Worm (Caenorhabditis elegans) whole organism, late embryonic: ENCODE measurements around the gene acdh-11.

ENCODE experiments used
- K09A11.1 ChIP-seq: sonication (generic microtip); optimal IDR thresholded peaks from 2 replicates; lab custom pipeline; 2017; ENCODE audit warnings: antibody characterized with exemption, mild to moderate bottlenecking, missing genetic modification characterization, missing compliant biosample characterization; ENCODE audit not compliant: insufficient read depth
- ahr-1 ChIP-seq: sonication (generic microtip); optimal IDR thresholded peaks from 2 replicates; lab custom pipeline; 2016; ENCODE audit warnings: missing genetic modification characterization, missing compliant biosample characterization
- ceh-14 ChIP-seq: sonication (generic microtip); optimal IDR thresholded peaks from 2 replicates; lab custom pipeline; 2016; ENCODE audit warnings: missing genotype, missing genetic modification characterization, missing compliant biosample characterization
- ceh-18 ChIP-seq: sonication (generic microtip); optimal IDR thresholded peaks from 2 replicates; lab custom pipeline; 2016; ENCODE audit warnings: missing genetic modification characterization, missing compliant biosample characterization
- ceh-2 ChIP-seq: sonication (generic microtip); optimal IDR thresholded peaks from 2 replicates; lab custom pipeline; 2016; ENCODE audit warnings: missing genotype, missing genetic modification characterization, missing compliant biosample characterization
- ceh-22 ChIP-seq: sonication (generic microtip); optimal IDR thresholded peaks from 2 replicates; lab custom pipeline; 2017; ENCODE audit warnings: missing biosample characterization, missing genetic modification characterization
- ceh-24 ChIP-seq: sonication (generic microtip); optimal IDR thresholded peaks from 2 replicates; lab custom pipeline; 2016; ENCODE audit warnings: mild to moderate bottlenecking, missing genetic modification characterization, missing compliant biosample characterization
- ceh-30 ChIP-seq: fragments of 150-350 bp; optimal IDR thresholded peaks from 2 replicates; lab custom pipeline; 2014; ENCODE audit warnings: missing biosample characterization, missing genetic modification characterization
- ceh-34 ChIP-seq: sonication (generic microtip); optimal IDR thresholded peaks from 2 replicates; lab custom pipeline; 2016; ENCODE audit warnings: mild to moderate bottlenecking, missing genetic modification characterization, missing compliant biosample characterization
- ceh-6 ChIP-seq: fragments of 200-800 bp; sonication (Bioruptor generic); optimal IDR thresholded peaks from 2 replicates; lab custom pipeline; 2018; ENCODE audit warnings: mild to moderate bottlenecking, missing genetic modification characterization, missing compliant biosample characterization
- che-1 ChIP-seq: sonication (generic microtip); optimal IDR thresholded peaks from 2 replicates; lab custom pipeline; 2016; ENCODE audit warnings: mild to moderate bottlenecking, missing genetic modification characterization, missing compliant biosample characterization
- dmd-4 ChIP-seq: sonication (generic microtip); optimal IDR thresholded peaks from 2 replicates; lab custom pipeline; 2016; ENCODE audit warnings: borderline replicate concordance, missing genetic modification characterization, missing compliant biosample characterization
- elt-4 ChIP-seq: sonication (generic microtip); optimal IDR thresholded peaks from 2 replicates; lab custom pipeline; 2016; ENCODE audit warnings: missing genetic modification characterization, missing compliant biosample characterization
- ets-4 ChIP-seq: sonication (generic microtip); optimal IDR thresholded peaks from 2 replicates; lab custom pipeline; 2016; ENCODE audit warnings: missing genetic modification characterization, missing compliant biosample characterization
- fkh-10 ChIP-seq: fragments of 150-350 bp; optimal IDR thresholded peaks from 2 replicates; lab custom pipeline; 2014; ENCODE audit warnings: missing biosample characterization, missing genetic modification reagents, missing genetic modification characterization
- fkh-6 ChIP-seq: sonication (generic microtip); optimal IDR thresholded peaks from 2 replicates; lab custom pipeline; 2016; ENCODE audit warnings: missing genetic modification characterization, missing compliant biosample characterization
- hlh-13 ChIP-seq: fragments of 200-800 bp; sonication (Bioruptor generic); optimal IDR thresholded peaks from 2 replicates; lab custom pipeline; 2018; ENCODE audit warnings: mild to moderate bottlenecking, missing genetic modification characterization, missing compliant biosample characterization
- hlh-15 ChIP-seq: sonication (generic microtip); optimal IDR thresholded peaks from 2 replicates; lab custom pipeline; 2016; ENCODE audit warnings: missing genetic modification characterization, missing compliant biosample characterization
- hlh-6 ChIP-seq: sonication (generic microtip); optimal IDR thresholded peaks from 2 replicates; lab custom pipeline; 2016; ENCODE audit warnings: missing genotype, missing genetic modification characterization, missing compliant biosample characterization
- hlh-8 ChIP-seq: sonication (generic microtip); optimal IDR thresholded peaks from 2 replicates; lab custom pipeline; 2016; ENCODE audit warnings: missing genotype, missing genetic modification characterization, missing compliant biosample characterization
- lim-6 ChIP-seq: sonication (generic microtip); optimal IDR thresholded peaks from 2 replicates; lab custom pipeline; 2016; ENCODE audit warnings: missing genetic modification characterization, missing compliant biosample characterization
- madf-2 ChIP-seq: sonication (generic microtip); optimal IDR thresholded peaks from 2 replicates; lab custom pipeline; 2017; ENCODE audit warnings: missing genetic modification characterization, missing compliant biosample characterization
- nhr-11 ChIP-seq: fragments of 150-350 bp; optimal IDR thresholded peaks from 2 replicates; lab custom pipeline; 2014; ENCODE audit warnings: missing biosample characterization, missing genetic modification characterization
- nhr-232 ChIP-seq: sonication (generic microtip); optimal IDR thresholded peaks from 2 replicates; lab custom pipeline; 2016; ENCODE audit warnings: missing genetic modification characterization, missing compliant biosample characterization
- npax-4 ChIP-seq: sonication (generic microtip); optimal IDR thresholded peaks from 2 replicates; lab custom pipeline; 2016; ENCODE audit warnings: missing genetic modification characterization, missing compliant biosample characterization
- odd-2 ChIP-seq: sonication (generic microtip); optimal IDR thresholded peaks from 2 replicates; lab custom pipeline; 2017; ENCODE audit warnings: antibody characterized with exemption, mild to moderate bottlenecking, missing genetic modification characterization, missing compliant biosample characterization
- pag-3 ChIP-seq: sonication (generic microtip); optimal IDR thresholded peaks from 2 replicates; lab custom pipeline; 2016; ENCODE audit warnings: missing compliant biosample characterization, missing genetic modification characterization, borderline replicate concordance
- pax-1 ChIP-seq: fragments of 150-350 bp; optimal IDR thresholded peaks from 2 replicates; lab custom pipeline; 2014; ENCODE audit warnings: missing biosample characterization, missing genetic modification characterization
- pha-2 ChIP-seq: sonication (generic microtip); optimal IDR thresholded peaks from 2 replicates; lab custom pipeline; 2017; ENCODE audit warnings: mild to moderate bottlenecking, missing genetic modification characterization, missing compliant biosample characterization
- pros-1 ChIP-seq: fragments of 150-350 bp; optimal IDR thresholded peaks from 2 replicates; lab custom pipeline; 2014; ENCODE audit warnings: missing biosample characterization, missing genetic modification reagents, missing genetic modification characterization
- rnt-1 ChIP-seq: sonication (generic microtip); optimal IDR thresholded peaks from 2 replicates; lab custom pipeline; 2016; ENCODE audit warnings: missing genetic modification characterization, missing compliant biosample characterization
- sdc-2 ChIP-seq: sonication (generic microtip); optimal IDR thresholded peaks from 2 replicates; lab custom pipeline; 2016; ENCODE audit warnings: missing genotype, missing genetic modification characterization, missing compliant biosample characterization
- sox-2 ChIP-seq: fragments of 200-800 bp; sonication (Bioruptor generic); IDR thresholded peaks from 2 replicates; pipeline ENCODE4 v1.3.6; 2022; ENCODE audit warnings: missing genetic modification reagents, missing genetic modification characterization, missing compliant biosample characterization
- sox-4 ChIP-seq: sonication (generic microtip); optimal IDR thresholded peaks from 2 replicates; lab custom pipeline; 2017; ENCODE audit warnings: mild to moderate bottlenecking, missing genetic modification characterization, inconsistent platforms, missing compliant biosample characterization
- tbx-2 ChIP-seq: sonication (generic microtip); optimal IDR thresholded peaks from 2 replicates; lab custom pipeline; 2016; ENCODE audit warnings: missing genetic modification characterization, missing compliant biosample characterization
- unc-3 ChIP-seq, 2 experiments: fragments of 200-800 bp in 1 of 2; sonication (Bioruptor generic) in 1 of 2; sonication (generic microtip) in 1 of 2; conservative IDR thresholded peaks in 1 of 2; optimal IDR thresholded peaks in 1 of 2; 2 replicates each; pipeline versions ENCODE4 v1.3.6 to Lab custom; 2016 to 2022; ENCODE audit warnings: missing compliant biosample characterization in 2 of 2, missing genetic modification characterization in 2 of 2, missing genetic modification reagents in 1 of 2
- unc-42 ChIP-seq: sonication (generic microtip); optimal IDR thresholded peaks from 2 replicates; lab custom pipeline; 2016; ENCODE audit warnings: missing genotype, missing genetic modification characterization, missing compliant biosample characterization
- unc-55 ChIP-seq: sonication (generic microtip); optimal IDR thresholded peaks from 2 replicates; lab custom pipeline; 2017; ENCODE audit warnings: missing biosample characterization, missing genetic modification reagents, missing genetic modification characterization
- zip-5 ChIP-seq: sonication (generic microtip); optimal IDR thresholded peaks from 2 replicates; lab custom pipeline; 2016; ENCODE audit warnings: missing genetic modification characterization, missing compliant biosample characterization

The acdh-11 gene

DNA sequence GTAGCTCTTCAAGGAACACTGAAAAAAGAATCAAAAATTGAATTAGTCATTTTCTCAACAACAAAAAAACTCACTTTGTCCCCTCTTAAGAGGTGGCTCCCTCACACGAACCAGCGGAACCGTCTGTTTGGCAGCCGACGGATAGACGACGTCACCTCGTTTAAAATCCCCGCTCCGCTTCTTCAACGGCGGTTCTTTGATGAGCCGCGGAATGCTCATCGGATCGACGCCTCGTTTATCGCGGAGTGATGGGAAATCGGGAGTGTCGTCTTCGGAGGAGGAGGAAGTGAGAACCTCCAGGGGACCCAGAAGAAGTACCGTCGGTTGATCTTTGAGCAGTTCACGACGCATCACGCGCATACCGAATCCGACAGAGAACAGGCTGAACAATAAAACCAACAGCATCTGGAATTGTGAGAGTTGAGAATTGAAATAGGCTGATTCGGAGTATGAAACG lies 27.3 kb upstream of the acdh-11 start, which contains the start of gene nlp-68:
TSS of gene nlp-68 (minus strand) at position 407 of the 457 bp plus-strand sequence.
- TF ChIP-seq unc-55 (GFP tag; lab: Kevin White, UChicago) (no peak), pax-1 (tag; lab: Kevin White, UChicago) (no peak), pha-2 (tag; lab: Kevin White, UChicago) (no peak), unc-42 (tag; lab: Kevin White, UChicago) (no peak), che-1 (no peak), ceh-34 (no peak), nhr-11 (no peak), sdc-2 (tag; lab: Kevin White, UChicago) (no peak), pag-3 (tag; lab: Kevin White, UChicago) (no peak), rnt-1 (tag; lab: Kevin White, UChicago) (no peak), ets-4 (tag; lab: Kevin White, UChicago) (no peak), hlh-13 (GFP tag; lab: Kevin White, UChicago) (no peak), ceh-14 (tag; lab: Kevin White, UChicago) (no peak), ceh-6 (GFP tag; lab: Kevin White, UChicago) (no peak), ceh-22 (tag; lab: Kevin White, UChicago) (no peak)
- TF ChIP-seq, all 69 proteins: peak for 0

DNA sequence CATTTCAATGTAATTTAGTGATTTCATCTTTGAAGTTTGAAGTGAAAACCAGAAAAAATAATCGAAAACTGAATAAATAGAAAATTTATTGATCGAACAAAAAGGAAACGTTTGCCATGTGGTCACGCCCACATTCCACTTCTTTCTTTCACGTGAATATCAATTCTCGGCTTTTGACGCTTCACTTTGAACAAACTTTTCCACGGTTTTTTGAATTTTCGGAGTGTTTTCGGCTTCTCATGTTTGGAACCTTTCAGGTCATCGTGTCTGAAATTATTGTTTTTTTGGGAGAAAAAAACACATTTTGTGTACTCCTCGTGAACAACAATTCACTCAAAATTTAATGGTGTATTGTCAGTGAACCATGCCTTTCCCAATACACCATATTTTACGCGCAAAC lies 13.1 kb upstream of the acdh-11 start, which contains the start of gene T21C12.8:
TSS of gene T21C12.8 (minus strand) at position 101 of the 400 bp plus-strand sequence.
- TF ChIP-seq elt-4 (tag; lab: Kevin White, UChicago) (no peak), ceh-2 (no peak), unc-3 (GFP tag; conservative IDR thresholded peaks at IDR 0.05; lab: Robert Waterston, UW) (no peak), unc-3 (tag; optimal IDR thresholded peaks at IDR 0.05; lab: Kevin White, UChicago) (no peak), ceh-14 (tag; lab: Kevin White, UChicago) (no peak), lim-6 (tag; lab: Kevin White, UChicago) (no peak), nhr-11 (no peak), K09A11.1 (tag; lab: Kevin White, UChicago) (no peak), zip-5 (tag; lab: Kevin White, UChicago) (no peak), sdc-2 (tag; lab: Kevin White, UChicago) (no peak), nhr-232 (no peak), dmd-4 (tag; lab: Kevin White, UChicago) (no peak), sox-4 (tag; lab: Kevin White, UChicago) (no peak), pros-1 (tag; lab: Kevin White, UChicago) (no peak), fkh-6 (tag; lab: Kevin White, UChicago) (no peak), hlh-6 (tag; lab: Kevin White, UChicago) (no peak), sox-2 (GFP tag; lab: Robert Waterston, UW) (no peak), pha-2 (tag; lab: Kevin White, UChicago) (no peak), tbx-2 (tag; lab: Kevin White, UChicago) (no peak), npax-4 (tag; lab: Kevin White, UChicago) (no peak)

ce11 chrIII:10557910-10558309 lies 8.1 kb upstream of the acdh-11 start, which contains the start of gene T21C12.4:
Gene T21C12.4, minus strand, starts transcription at chrIII:10558010.
- no peak for TF ChIP-seq ceh-30
- TF ChIP-seq ahr-1, result no peak
- no peak for TF ChIP-seq odd-2 (tag; lab: Kevin White, UChicago)
- TF ChIP-seq ceh-24 (tag; lab: Kevin White, UChicago), result no peak
- no peak for TF ChIP-seq ceh-18 (tag; lab: Kevin White, UChicago)
- TF ChIP-seq fkh-6 (tag; lab: Kevin White, UChicago), result no peak
- no peak for TF ChIP-seq rnt-1 (tag; lab: Kevin White, UChicago)
- no peak for TF ChIP-seq ceh-14 (tag; lab: Kevin White, UChicago)
- TF ChIP-seq hlh-8 (tag; lab: Kevin White, UChicago), result no peak
- TF ChIP-seq elt-4 (tag; lab: Kevin White, UChicago), result no peak
- no peak for TF ChIP-seq unc-55 (GFP tag; lab: Kevin White, UChicago)
- no peak for TF ChIP-seq sdc-2 (tag; lab: Kevin White, UChicago)
- no peak for TF ChIP-seq fkh-10 (GFP tag; lab: Kevin White, UChicago)
- no peak for TF ChIP-seq madf-2 (tag; lab: Kevin White, UChicago)
- TF ChIP-seq hlh-15, result no peak
